Fruit fly (Drosophila melanogaster) whole organism, embryonic: Measurements from ENCODE around the gene Prtl99C.

Source experiments
- BEAF-32 ChIP-seq: fragments of 200-800 bp; sonication (Bioruptor generic); optimal IDR thresholded peaks from 3 replicates; lab custom pipeline; 2017; ENCODE audit warnings: missing biosample characterization, missing genetic modification characterization, mild to moderate bottlenecking, moderate library complexity, missing genetic modification reagents
- Bgb ChIP-seq: fragments of 200-800 bp; sonication (Bioruptor generic); IDR thresholded peaks from 2 replicates; pipeline ENCODE4 v1.3.6; 2022; ENCODE audit warnings: missing biosample characterization, missing genetic modification characterization; ENCODE audit not compliant: partially characterized antibody
- CG12155 ChIP-seq: fragments of 200-800 bp; sonication (Bioruptor generic); optimal IDR thresholded peaks from 3 replicates; lab custom pipeline; 2016; ENCODE audit warnings: missing biosample characterization, missing genetic modification characterization
- CG13775 ChIP-seq: fragments of 200-800 bp; sonication (Bioruptor generic); optimal IDR thresholded peaks from 3 replicates; lab custom pipeline; 2017; ENCODE audit warnings: missing biosample characterization, mild to moderate bottlenecking, missing genetic modification characterization
- CG15479 ChIP-seq: fragments of 200-800 bp; sonication (Bioruptor generic); optimal IDR thresholded peaks from 3 replicates; lab custom pipeline; 2019; ENCODE audit warnings: missing biosample characterization, mild to moderate bottlenecking, missing genetic modification characterization, moderate library complexity
- CG17328 ChIP-seq: fragments of 200-800 bp; sonication (Bioruptor generic); IDR thresholded peaks from 2 replicates; pipeline ENCODE4 v1.3.6; 2022; ENCODE audit warnings: missing biosample characterization, missing genetic modification characterization
- CG17829 ChIP-seq: fragments of 200-800 bp; optimal IDR thresholded peaks from 2 replicates; lab custom pipeline; 2019; ENCODE audit warnings: missing biosample characterization, mild to moderate bottlenecking, missing genetic modification characterization, moderate library complexity
- CG2116 ChIP-seq: fragments of 200-800 bp; sonication (Bioruptor generic); optimal IDR thresholded peaks from 3 replicates; lab custom pipeline; 2018; ENCODE audit warnings: missing biosample characterization, mild to moderate bottlenecking, missing genetic modification characterization
- CG3847 ChIP-seq: fragments of 200-800 bp; sonication (Bioruptor generic); IDR thresholded peaks from 2 replicates; pipeline ENCODE4 v1.3.6; 2022; ENCODE audit warnings: missing biosample characterization, missing genetic modification characterization
- CG4617 ChIP-seq: fragments of 200-800 bp; sonication (Bioruptor generic); optimal IDR thresholded peaks from 3 replicates; lab custom pipeline; 2016; ENCODE audit warnings: missing biosample characterization, missing genetic modification characterization, borderline replicate concordance
- CG5245 ChIP-seq: fragments of 200-800 bp; sonication (Bioruptor generic); optimal IDR thresholded peaks from 3 replicates; lab custom pipeline; 2016; ENCODE audit warnings: missing biosample characterization, missing genetic modification characterization
- CG9797 ChIP-seq: fragments of 200-800 bp; sonication (Bioruptor generic); optimal IDR thresholded peaks from 3 replicates; lab custom pipeline; 2018; ENCODE audit warnings: missing biosample characterization, mild to moderate bottlenecking, missing genetic modification characterization
- Dp ChIP-seq: fragments of 200-800 bp; sonication (Bioruptor generic); optimal IDR thresholded peaks from 2 replicates; lab custom pipeline; 2018; ENCODE audit warnings: missing biosample characterization, mild to moderate bottlenecking, missing genetic modification characterization, moderate library complexity
- Dref ChIP-seq: fragments of 200-800 bp; sonication (Bioruptor generic); IDR thresholded peaks from 2 replicates; pipeline ENCODE4 v1.3.6; 2022; ENCODE audit warnings: missing biosample characterization, missing genetic modification characterization
- E2f2 ChIP-seq: fragments of 200-800 bp; sonication (Bioruptor generic); IDR thresholded peaks from 2 replicates; pipeline ENCODE4 v1.3.6; 2022; ENCODE audit warnings: missing biosample characterization, missing genetic modification characterization
- Elba2 ChIP-seq: fragments of 200-800 bp; sonication (Bioruptor generic); optimal IDR thresholded peaks from 3 replicates; lab custom pipeline; 2016; ENCODE audit warnings: missing biosample characterization, missing genetic modification characterization
- Ets97D ChIP-seq: fragments of 200-800 bp; sonication (Bioruptor generic); optimal IDR thresholded peaks from 3 replicates; lab custom pipeline; 2016; ENCODE audit warnings: missing biosample characterization, missing genetic modification characterization
- MBD-R2 ChIP-seq: fragments of 200-800 bp; sonication (Bioruptor generic); IDR thresholded peaks from 2 replicates; pipeline ENCODE4 v1.3.6; 2022; ENCODE audit warnings: missing biosample characterization, missing genetic modification characterization
- MESR4 ChIP-seq: fragments of 200-800 bp; sonication (Bioruptor generic); optimal IDR thresholded peaks from 2 replicates; lab custom pipeline; 2018; ENCODE audit warnings: missing biosample characterization, mild to moderate bottlenecking, missing genetic modification characterization, moderate library complexity
- Max ChIP-seq: fragments of 200-800 bp; sonication (Bioruptor generic); optimal IDR thresholded peaks from 2 replicates; lab custom pipeline; 2016; ENCODE audit warnings: missing biosample characterization, mild to moderate bottlenecking, missing genetic modification characterization
- Med ChIP-seq: fragments of 200-800 bp; sonication (Bioruptor generic); peaks from one replicate; lab custom pipeline; 2016; ENCODE audit warnings: missing biosample characterization, missing genetic modification characterization, mild to moderate bottlenecking, inconsistent platforms, moderate library complexity
- Myb ChIP-seq: fragments of 200-800 bp; sonication (Bioruptor generic); optimal IDR thresholded peaks from 2 replicates; lab custom pipeline; 2016; ENCODE audit warnings: missing biosample characterization, missing genetic modification characterization
- Opbp ChIP-seq: fragments of 200-800 bp; sonication (Bioruptor generic); IDR thresholded peaks from 3 replicates; pipeline ENCODE4 v1.3.6; 2022; ENCODE audit warnings: missing biosample characterization, missing genetic modification characterization; ENCODE audit not compliant: partially characterized antibody
- Side ChIP-seq: fragments of 200-800 bp; sonication (Bioruptor generic); optimal IDR thresholded peaks from 2 replicates; lab custom pipeline; 2016; ENCODE audit warnings: missing biosample characterization, missing genetic modification characterization
- Sry-δ ChIP-seq: fragments of 200-800 bp; sonication (Bioruptor generic); optimal IDR thresholded peaks from 2 replicates; lab custom pipeline; 2016; ENCODE audit warnings: missing biosample characterization, missing genetic modification characterization
- YL-1 ChIP-seq: fragments of 200-800 bp; sonication (Bioruptor generic); optimal IDR thresholded peaks from 3 replicates; lab custom pipeline; 2017; ENCODE audit warnings: missing biosample characterization, mild to moderate bottlenecking, missing genetic modification characterization
- aop ChIP-seq: fragments of 200-800 bp; sonication (Bioruptor generic); IDR thresholded peaks from 2 replicates; pipeline ENCODE4 v1.3.6; 2022; ENCODE audit warnings: missing biosample characterization, missing genetic modification characterization
- bcd ChIP-seq: fragments of 200-800 bp; sonication (Bioruptor generic); optimal IDR thresholded peaks from 2 replicates; lab custom pipeline; 2017; ENCODE audit warnings: missing biosample characterization, mild to moderate bottlenecking, missing genetic modification characterization
- bigmax ChIP-seq: fragments of 200-800 bp; sonication (Bioruptor generic); optimal IDR thresholded peaks from 2 replicates; lab custom pipeline; 2018; ENCODE audit warnings: missing biosample characterization, mild to moderate bottlenecking, missing genetic modification characterization
- cad ChIP-seq: fragments of >200 bp; optimal IDR thresholded peaks from 2 replicates; lab custom pipeline; 2017; ENCODE audit warnings: missing biosample characterization, missing genetic modification characterization
- chinmo ChIP-seq: fragments of 200-800 bp; sonication (Bioruptor generic); IDR thresholded peaks from 4 replicates; pipeline ENCODE4 v1.3.6; 2022; ENCODE audit warnings: missing biosample characterization, missing genetic modification characterization; ENCODE audit not compliant: partially characterized antibody
- ci ChIP-seq: fragments of 200-800 bp; sonication (Bioruptor generic); IDR thresholded peaks from 3 replicates; pipeline ENCODE4 v1.3.6; 2022; ENCODE audit warnings: missing biosample characterization, missing genetic modification characterization
- dm ChIP-seq: fragments of 200-800 bp; sonication (Bioruptor generic); optimal IDR thresholded peaks from 3 replicates; lab custom pipeline; 2016; ENCODE audit warnings: missing biosample characterization, missing genetic modification characterization
- gfzf ChIP-seq: fragments of 200-800 bp; sonication (Bioruptor generic); optimal IDR thresholded peaks from 2 replicates; lab custom pipeline; 2016; ENCODE audit warnings: missing biosample characterization, mild to moderate bottlenecking, missing genetic modification characterization, moderate library complexity
- insv ChIP-seq, 2 experiments: fragments of 200-800 bp; sonication (Bioruptor generic); optimal IDR thresholded peaks; 3 replicates each; lab custom pipeline; 2016 to 2018; ENCODE audit warnings: missing biosample characterization in 2 of 2, missing genetic modification characterization in 2 of 2
- nmo ChIP-seq: fragments of 200-800 bp; sonication (Bioruptor generic); optimal IDR thresholded peaks from 2 replicates; lab custom pipeline; 2018; ENCODE audit warnings: missing biosample characterization, mild to moderate bottlenecking, missing genetic modification characterization, moderate library complexity
- pita ChIP-seq: fragments of 200-800 bp; sonication (Bioruptor generic); optimal IDR thresholded peaks from 2 replicates; lab custom pipeline; 2017; ENCODE audit warnings: missing biosample characterization, mild to moderate bottlenecking, missing genetic modification characterization
- tna ChIP-seq: fragments of 200-800 bp; sonication (Bioruptor generic); IDR thresholded peaks from 2 replicates; pipeline ENCODE4 v1.3.6; 2022; ENCODE audit warnings: missing biosample characterization, missing genetic modification characterization; ENCODE audit not compliant: partially characterized antibody
- trem ChIP-seq: fragments of 200-800 bp; optimal IDR thresholded peaks from 3 replicates; lab custom pipeline; 2019; ENCODE audit warnings: missing biosample characterization, mild to moderate bottlenecking, missing genetic modification characterization, moderate library complexity
- unc-4 ChIP-seq: fragments of 200-800 bp; sonication (Bioruptor generic); IDR thresholded peaks from 2 replicates; pipeline ENCODE4 v1.3.6; 2022; ENCODE audit warnings: missing biosample characterization, missing genetic modification characterization; ENCODE audit not compliant: partially characterized antibody
- wek ChIP-seq: fragments of 200-800 bp; sonication (Bioruptor generic); optimal IDR thresholded peaks from 3 replicates; lab custom pipeline; 2018; ENCODE audit warnings: missing biosample characterization, mild to moderate bottlenecking, missing genetic modification characterization, moderate library complexity
- zf30C ChIP-seq: fragments of 200-800 bp; sonication (Bioruptor generic); optimal IDR thresholded peaks from 3 replicates; lab custom pipeline; 2018; ENCODE audit warnings: missing biosample characterization, mild to moderate bottlenecking, missing genetic modification characterization

The Prtl99C gene

DNA sequence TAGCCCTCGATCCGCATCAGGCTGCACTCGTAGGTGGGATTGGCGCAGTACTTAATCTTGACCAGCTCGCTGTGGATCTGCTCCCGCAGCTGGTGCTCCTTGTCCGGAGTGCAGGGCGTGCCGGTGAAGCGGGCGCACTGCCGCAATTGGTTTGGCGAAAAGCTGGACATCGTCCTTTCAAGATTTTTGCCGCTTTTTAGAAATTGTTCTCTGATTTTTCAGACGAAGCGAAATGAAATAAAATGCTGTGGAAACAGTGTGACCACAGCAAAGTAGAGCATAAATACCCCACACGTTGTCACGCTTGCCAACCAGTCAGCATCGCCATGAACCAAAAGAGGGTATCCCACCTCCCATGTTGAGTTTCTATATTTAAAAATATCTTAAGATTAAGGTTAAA lies 21.5 kb downstream of the Prtl99C start, which contains the start of gene dgt1 (continued):
- TF ChIP-seq dm (GFP tag; lab: Kevin White, UChicago) (peak; percentile 42), gfzf (GFP tag; lab: Kevin White, UChicago) (peak; percentile 93), Med (GFP tag; lab: Kevin White, UChicago) (peak; percentile 69), MBD-R2 (GFP tag; lab: Robert Waterston, UW) (peak; percentile 80), aop (GFP tag; lab: Robert Waterston, UW) (no peak), CG13775 (no peak), CG9797 (GFP tag; lab: Kevin White, UChicago) (peak; percentile 88), CG12155 (peak; percentile 78), chinmo (no peak), pita (GFP tag; lab: Kevin White, UChicago) (peak; percentile 71), CG17328 (GFP tag; lab: Robert Waterston, UW) (0 out of 2 replicates have a peak, but pooled peaks have one; percentile 10), CG15479 (GFP tag; lab: Kevin White, UChicago) (no peak), Elba2 (GFP tag; lab: Kevin White, UChicago) (peak; percentile 40), Max (GFP tag; lab: Kevin White, UChicago) (peak; percentile 37), CG3847 (GFP tag; lab: Robert Waterston, UW) (peak; percentile 24; the same call in 1 of the 2 replicates), MESR4 (GFP tag; lab: Kevin White, UChicago) (peak; percentile 95), Bgb (peak; percentile 11; the same call in 1 of the 2 replicates), Ets97D (peak; percentile 43), Opbp (GFP tag; lab: Robert Waterston, UW) (peak; percentile 58; the same call in 1 of the 3 replicates), ci (peak; percentile 52; the same call in 1 of the 3 replicates), CG5245 (GFP tag; lab: Kevin White, UChicago) (no peak), wek (no peak), YL-1 (GFP tag; lab: Kevin White, UChicago) (peak; percentile 80), nmo (GFP tag; lab: Kevin White, UChicago) (peak; percentile 6), Dp (GFP tag; lab: Kevin White, UChicago) (peak; percentile 93), BEAF-32 (GFP tag; lab: Kevin White, UChicago) (peak; percentile 38), bigmax (peak; percentile 90), CG2116 (GFP tag; lab: Kevin White, UChicago) (peak; percentile 29), Sry-δ (GFP tag; lab: Kevin White, UChicago) (peak; percentile 20), trem (peak; percentile 41), CG17829 (peak; percentile 41), Side (GFP tag; lab: Kevin White, UChicago) (no peak), E2f2 (GFP tag; lab: Robert Waterston, UW) (peak; percentile 91), Dref (GFP tag; lab: Robert Waterston, UW) (peak; percentile 29; the same call in 1 of the 2 replicates), insv (GFP tag; optimal IDR thresholded peaks at IDR 0.05; lab: Kevin White, UChicago) (peak in 1 of 2 experiments; percentile 56), CG4617 (GFP tag; lab: Kevin White, UChicago) (peak; percentile 88), bcd (GFP tag; lab: Kevin White, UChicago) (no peak), tna (GFP tag; lab: Robert Waterston, UW) (peak; percentile 7; the same call in 1 of the 2 replicates), cad (GFP tag; lab: Kevin White, UChicago) (no peak), zf30C (GFP tag; lab: Kevin White, UChicago) (no peak), Myb (GFP tag; lab: Kevin White, UChicago) (peak; percentile 67), unc-4 (GFP tag; lab: Robert Waterston, UW) (0 out of 2 replicates have a peak, but pooled peaks have one; percentile 16)
